Worm (Caenorhabditis elegans) whole organism, early embryonic: Measurements from ENCODE around the gene mms-19.

Source experiments
- B0310.2 ChIP-seq: sonication (generic microtip); optimal IDR thresholded peaks from 2 replicates; lab custom pipeline; 2016; ENCODE audit warnings: mild to moderate bottlenecking, missing genetic modification characterization, missing compliant biosample characterization
- ama-1 ChIP-seq: fragments of 150-350 bp; optimal IDR thresholded peaks from 2 replicates; lab custom pipeline; 2014
- ceh-13 ChIP-seq: fragments of 200-800 bp; sonication (Bioruptor generic); optimal IDR thresholded peaks from 2 replicates; lab custom pipeline; 2018; ENCODE audit warnings: mild to moderate bottlenecking, missing genetic modification characterization, missing compliant biosample characterization
- ets-7 ChIP-seq: sonication (generic microtip); optimal IDR thresholded peaks from 2 replicates; lab custom pipeline; 2016; ENCODE audit warnings: missing genotype, missing genetic modification characterization, missing compliant biosample characterization
- flt-1 ChIP-seq: fragments of 200-800 bp; sonication (Bioruptor generic); IDR thresholded peaks from 2 replicates; pipeline ENCODE4 v1.3.6; 2022; ENCODE audit warnings: missing genetic modification characterization, missing compliant biosample characterization
- sea-1 ChIP-seq: fragments of 200-800 bp; sonication (Bioruptor generic); conservative IDR thresholded peaks from 2 replicates; pipeline ENCODE4 v1.3.6; 2022; ENCODE audit warnings: missing genetic modification characterization, missing compliant biosample characterization
- tbx-11 ChIP-seq: fragments of 200-800 bp; sonication (Bioruptor generic); IDR thresholded peaks from 2 replicates; pipeline ENCODE4 v1.3.6; 2022; ENCODE audit warnings: missing genetic modification characterization, missing compliant biosample characterization
- tra-4 ChIP-seq: sonication (generic microtip); optimal IDR thresholded peaks from 2 replicates; lab custom pipeline; 2017; ENCODE audit warnings: missing genetic modification characterization, missing compliant biosample characterization

ce11 chrV:5558590-5558989 is 44.4 kb downstream of the mms-19 start, which contains the start of gene glb-5:
- TF ChIP-seq tbx-11 (GFP tag; lab: Robert Waterston, UW) (no peak), B0310.2 (tag; lab: Kevin White, UChicago) (no peak), ceh-13 (GFP tag; lab: Kevin White, UChicago) (no peak), sea-1 (GFP tag; lab: Robert Waterston, UW) (no peak), ets-7 (no peak), tra-4 (tag; lab: Kevin White, UChicago) (no peak), ama-1 (no peak), flt-1 (GFP tag; lab: Robert Waterston, UW) (no peak)
